Worm (Caenorhabditis elegans) whole organism, L2 larva: ENCODE measurements around the gene pals-33.

Experiments
- C34F6.9 ChIP-seq: fragments of 150-350 bp; optimal IDR thresholded peaks from 2 replicates; lab custom pipeline; 2014; ENCODE audit warnings: missing biosample characterization, missing genetic modification characterization
- F13H6.1 ChIP-seq: sonication (generic microtip); optimal IDR thresholded peaks from 2 replicates; lab custom pipeline; 2016; ENCODE audit warnings: missing genetic modification characterization, missing compliant biosample characterization
- Y55F3AM.14 ChIP-seq: fragments of 200-800 bp; sonication (Bioruptor generic); optimal IDR thresholded peaks from 2 replicates; lab custom pipeline; 2018; ENCODE audit warnings: mild to moderate bottlenecking, missing genetic modification characterization, missing compliant biosample characterization
- ZK546.5 ChIP-seq: sonication (generic microtip); optimal IDR thresholded peaks from 2 replicates; lab custom pipeline; 2017; ENCODE audit warnings: missing biosample characterization, missing genetic modification characterization
- alr-1 ChIP-seq: fragments of 150-350 bp; optimal IDR thresholded peaks from 2 replicates; lab custom pipeline; 2014; ENCODE audit warnings: missing biosample characterization, missing genetic modification characterization
- ama-1 ChIP-seq: fragments of 150-350 bp; optimal IDR thresholded peaks from 2 replicates; lab custom pipeline; 2018; ENCODE audit warnings: inconsistent platforms
- ceh-82 ChIP-seq: fragments of 150-350 bp; optimal IDR thresholded peaks from 2 replicates; lab custom pipeline; 2014; ENCODE audit warnings: missing biosample characterization, missing genetic modification characterization
- crh-2 ChIP-seq: sonication (generic microtip); optimal IDR thresholded peaks from 2 replicates; lab custom pipeline; 2017; ENCODE audit warnings: missing biosample characterization, missing genetic modification characterization
- dmd-4 ChIP-seq: sonication (generic microtip); optimal IDR thresholded peaks from 2 replicates; lab custom pipeline; 2017; ENCODE audit warnings: missing biosample characterization, missing genetic modification characterization
- egl-27 ChIP-seq: sonication (generic microtip); optimal IDR thresholded peaks from 3 replicates; lab custom pipeline; 2017; ENCODE audit warnings: missing biosample characterization, missing genetic modification reagents, missing genetic modification characterization
- elt-1 ChIP-seq: fragments of 150-350 bp; optimal IDR thresholded peaks from 2 replicates; lab custom pipeline; 2014; ENCODE audit warnings: missing biosample characterization, missing genetic modification characterization
- elt-3 ChIP-seq: sonication (generic microtip); optimal IDR thresholded peaks from 2 replicates; lab custom pipeline; 2017; ENCODE audit warnings: missing biosample characterization, missing genetic modification characterization
- fos-1 ChIP-seq: fragments of 150-350 bp; optimal IDR thresholded peaks from 2 replicates; lab custom pipeline; 2014; ENCODE audit warnings: missing biosample characterization, missing genetic modification characterization
- lin-11 ChIP-seq: fragments of 150-350 bp; sonication (generic microtip); optimal IDR thresholded peaks from 2 replicates; lab custom pipeline; 2014; ENCODE audit warnings: missing biosample characterization, missing genetic modification characterization, inconsistent platforms, mixed read lengths
- lin-13 ChIP-seq: fragments of 150-350 bp; optimal IDR thresholded peaks from 2 replicates; lab custom pipeline; 2014; ENCODE audit warnings: missing biosample characterization, missing genetic modification reagents, missing genetic modification characterization
- lin-39 ChIP-seq: fragments of 150-350 bp; optimal IDR thresholded peaks from 2 replicates; lab custom pipeline; 2014; ENCODE audit warnings: missing biosample characterization, missing genetic modification reagents, missing genetic modification characterization
- lsy-2 ChIP-seq, 2 experiments: fragments of 150-350 bp in 1 of 2; sonication (generic microtip) in 1 of 2; optimal IDR thresholded peaks; 2 replicates each; lab custom pipeline; 2014 to 2017; ENCODE audit warnings: missing biosample characterization in 2 of 2, missing genetic modification characterization in 2 of 2
- mab-5 ChIP-seq: fragments of 150-350 bp; optimal IDR thresholded peaks from 2 replicates; lab custom pipeline; 2014; ENCODE audit warnings: missing biosample characterization, missing genetic modification characterization
- mbf-1 ChIP-seq: sonication (generic microtip); optimal IDR thresholded peaks from 2 replicates; lab custom pipeline; 2017; ENCODE audit warnings: missing biosample characterization, missing genetic modification characterization
- mdl-1 ChIP-seq, 2 experiments: fragments of 150-350 bp in 1 of 2; sonication (generic microtip) in 1 of 2; optimal IDR thresholded peaks; 2 replicates each; lab custom pipeline; 2017; ENCODE audit warnings: missing biosample characterization in 2 of 2, missing genetic modification characterization in 2 of 2
- nhr-10 ChIP-seq: sonication (generic microtip); optimal IDR thresholded peaks from 2 replicates; lab custom pipeline; 2017; ENCODE audit warnings: missing biosample characterization, missing genetic modification characterization
- nhr-11 ChIP-seq: fragments of 150-350 bp; optimal IDR thresholded peaks from 2 replicates; lab custom pipeline; 2014; ENCODE audit warnings: missing biosample characterization, missing genetic modification characterization
- nhr-12 ChIP-seq: fragments of 150-350 bp; optimal IDR thresholded peaks from 2 replicates; lab custom pipeline; 2014; ENCODE audit warnings: missing biosample characterization, missing genetic modification characterization
- nhr-129 ChIP-seq: fragments of 150-350 bp; optimal IDR thresholded peaks from 2 replicates; lab custom pipeline; 2014; ENCODE audit warnings: missing biosample characterization, missing genetic modification characterization
- nhr-21 ChIP-seq: fragments of 150-350 bp; optimal IDR thresholded peaks from 2 replicates; lab custom pipeline; 2014; ENCODE audit warnings: missing biosample characterization, missing genetic modification characterization
- nhr-23 ChIP-seq: fragments of 150-350 bp; optimal IDR thresholded peaks from 2 replicates; lab custom pipeline; 2014; ENCODE audit warnings: missing biosample characterization, missing genetic modification reagents, missing genetic modification characterization
- nhr-237 ChIP-seq: fragments of 150-350 bp; optimal IDR thresholded peaks from 2 replicates; lab custom pipeline; 2014; ENCODE audit warnings: missing biosample characterization, missing genetic modification characterization
- nhr-25 ChIP-seq: fragments of 150-350 bp; sonication (generic microtip); optimal IDR thresholded peaks from 3 replicates; lab custom pipeline; 2014; ENCODE audit warnings: missing biosample characterization, missing genetic modification characterization
- nhr-6 ChIP-seq: fragments of 150-350 bp; optimal IDR thresholded peaks from 2 replicates; lab custom pipeline; 2014; ENCODE audit warnings: missing biosample characterization, missing genetic modification characterization
- nhr-77 ChIP-seq: fragments of 150-350 bp; optimal IDR thresholded peaks from 2 replicates; lab custom pipeline; 2014; ENCODE audit warnings: missing biosample characterization, missing genetic modification characterization
- sem-4 ChIP-seq: fragments of 150-350 bp; optimal IDR thresholded peaks from 2 replicates; lab custom pipeline; 2014; ENCODE audit warnings: missing biosample characterization, missing genetic modification reagents, missing genetic modification characterization
- skn-1 ChIP-seq: sonication (generic microtip); optimal IDR thresholded peaks from 2 replicates; lab custom pipeline; 2017; ENCODE audit warnings: missing biosample characterization, missing genetic modification characterization
- sma-3 ChIP-seq: sonication (generic microtip); optimal IDR thresholded peaks from 2 replicates; lab custom pipeline; 2016; ENCODE audit warnings: missing genetic modification reagents, missing genetic modification characterization, missing compliant biosample characterization
- sma-9 ChIP-seq, 2 experiments: fragments of 150-350 bp in 1 of 2; sonication (generic microtip) in 1 of 2; optimal IDR thresholded peaks; 2 replicates each; lab custom pipeline; 2014 to 2016; ENCODE audit warnings: missing genetic modification characterization in 2 of 2, mild to moderate bottlenecking in 1 of 2, missing biosample characterization in 1 of 2, missing compliant biosample characterization in 1 of 2, missing genetic modification reagents in 1 of 2, moderate library complexity in 1 of 2
- snpc-4 ChIP-seq: fragments of 150-350 bp; optimal IDR thresholded peaks from 2 replicates; lab custom pipeline; 2014; ENCODE audit warnings: missing biosample characterization, missing genetic modification characterization
- unc-39 ChIP-seq: fragments of 150-350 bp; optimal IDR thresholded peaks from 2 replicates; lab custom pipeline; 2014; ENCODE audit warnings: missing biosample characterization, missing genetic modification characterization
- unc-55 ChIP-seq: fragments of 150-350 bp; sonication (generic microtip); optimal IDR thresholded peaks from 3 replicates; lab custom pipeline; 2014; ENCODE audit warnings: missing biosample characterization, missing genetic modification reagents, missing genetic modification characterization
- unc-62 ChIP-seq: fragments of 150-350 bp; optimal IDR thresholded peaks from 2 replicates; lab custom pipeline; 2014; ENCODE audit warnings: missing biosample characterization, missing genetic modification reagents, missing genetic modification characterization
- zag-1 ChIP-seq: fragments of 150-350 bp; optimal IDR thresholded peaks from 2 replicates; lab custom pipeline; 2014; ENCODE audit warnings: missing biosample characterization, missing genetic modification characterization
- ztf-1 ChIP-seq: fragments of 200-800 bp; sonication (Bioruptor generic); conservative IDR thresholded peaks from 2 replicates; pipeline ENCODE4 v1.3.6; 2022; ENCODE audit warnings: missing genetic modification characterization, missing compliant biosample characterization
- ztf-11 ChIP-seq: sonication (generic microtip); optimal IDR thresholded peaks from 2 replicates; lab custom pipeline; 2017; ENCODE audit warnings: missing biosample characterization, missing genetic modification characterization

The pals-33 gene

ce11 chrV:3715488-3716019 lies 42.4 kb downstream of the pals-33 start, which contains the start of gene nrsn-1:
TSS of gene nrsn-1 (minus strand) at chrV:3715969.
- no peak for TF ChIP-seq ztf-1 (GFP tag; lab: Robert Waterston, UW)
- no peak for TF ChIP-seq ztf-11 (tag; lab: Kevin White, UChicago)
- TF ChIP-seq ceh-82 (tag; lab: Kevin White, UChicago): no peak
- no peak for TF ChIP-seq sma-3

DNA sequence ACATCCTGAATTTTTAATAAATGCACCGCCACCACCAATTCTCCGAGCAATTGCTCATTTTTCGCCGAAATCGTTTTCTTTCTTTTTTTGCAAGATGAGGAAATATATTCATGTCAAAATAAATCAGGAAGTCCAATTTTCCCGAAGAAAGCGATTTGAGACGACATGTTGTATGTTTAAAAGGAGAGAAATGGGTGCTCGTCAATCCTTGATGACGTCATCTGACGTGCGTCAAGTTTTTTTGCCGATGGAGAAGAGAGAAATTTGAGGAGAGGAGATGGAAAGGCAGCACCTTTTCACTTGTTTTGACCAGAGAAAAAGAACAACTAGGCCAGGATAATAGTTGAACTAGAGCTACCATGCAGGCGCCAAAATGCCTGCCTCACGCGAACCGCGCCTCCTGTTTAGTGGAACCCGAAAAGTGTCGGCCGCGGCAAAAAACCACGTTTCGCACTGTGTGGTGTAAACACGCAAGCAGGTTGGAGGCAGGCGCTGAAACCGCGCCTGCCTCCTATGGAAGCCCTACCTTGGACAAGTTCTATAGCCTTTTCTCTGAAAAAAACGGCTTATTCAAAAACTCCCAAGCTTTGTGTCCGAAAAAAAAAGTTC lies 43.2 kb downstream of the pals-33 start:
- peak; percentile 64 for TF ChIP-seq egl-27 (tag; lab: Kevin White, UChicago)
- no peak for TF ChIP-seq nhr-237 (tag; lab: Kevin White, UChicago)
- TF ChIP-seq F13H6.1 (tag; lab: Kevin White, UChicago): peak; percentile 64
- TF ChIP-seq mbf-1 (tag; lab: Kevin White, UChicago): no peak
- TF ChIP-seq mdl-1 (tag; optimal IDR thresholded peaks at IDR 0.05; lab: Kevin White, UChicago): peak in 1 of 2 experiments; percentile 54
- no peak for TF ChIP-seq unc-39 (tag; lab: Kevin White, UChicago)
- TF ChIP-seq ztf-1 (GFP tag; lab: Robert Waterston, UW): no peak
- TF ChIP-seq nhr-129 (tag; lab: Kevin White, UChicago): peak; percentile 59
- no peak for TF ChIP-seq dmd-4 (tag; lab: Kevin White, UChicago)
- TF ChIP-seq ceh-82 (tag; lab: Kevin White, UChicago): no peak
- TF ChIP-seq unc-55 (GFP tag; lab: Kevin White, UChicago): peak; percentile 61
- TF ChIP-seq nhr-6 (tag; lab: Kevin White, UChicago): peak; percentile 49
- peak; percentile 62 for TF ChIP-seq C34F6.9
- no peak for TF ChIP-seq nhr-10 (tag; lab: Kevin White, UChicago)
- peak; percentile 36 for TF ChIP-seq unc-62 (GFP tag; lab: Kevin White, UChicago)
- TF ChIP-seq lin-11 (tag; lab: Kevin White, UChicago): peak; percentile 0
- TF ChIP-seq mab-5 (tag; lab: Kevin White, UChicago): peak; percentile 75
- TF ChIP-seq ztf-11 (tag; lab: Kevin White, UChicago): no peak
- no peak for TF ChIP-seq sem-4 (tag; lab: Kevin White, UChicago)
- TF ChIP-seq nhr-77 (tag; lab: Kevin White, UChicago): no peak
- peak; percentile 80 for TF ChIP-seq crh-2 (tag; lab: Kevin White, UChicago)
- TF ChIP-seq sma-9 (GFP tag; optimal IDR thresholded peaks at IDR 0.05; lab: Kevin White, UChicago): peak; percentile 70
- TF ChIP-seq sma-9 (tag; optimal IDR thresholded peaks at IDR 0.05; lab: Kevin White, UChicago): no peak
- TF ChIP-seq ZK546.5 (tag; lab: Kevin White, UChicago): no peak
- TF ChIP-seq lin-13 (GFP tag; lab: Kevin White, UChicago): peak; percentile 25
- TF ChIP-seq lsy-2 (tag; optimal IDR thresholded peaks at IDR 0.05; lab: Kevin White, UChicago): peak in 1 of 2 experiments; percentile 65
- TF ChIP-seq nhr-25: no peak
- peak; percentile 54 for TF ChIP-seq zag-1 (tag; lab: Kevin White, UChicago)
- TF ChIP-seq Y55F3AM.14 (GFP tag; lab: Kevin White, UChicago): no peak

DNA sequence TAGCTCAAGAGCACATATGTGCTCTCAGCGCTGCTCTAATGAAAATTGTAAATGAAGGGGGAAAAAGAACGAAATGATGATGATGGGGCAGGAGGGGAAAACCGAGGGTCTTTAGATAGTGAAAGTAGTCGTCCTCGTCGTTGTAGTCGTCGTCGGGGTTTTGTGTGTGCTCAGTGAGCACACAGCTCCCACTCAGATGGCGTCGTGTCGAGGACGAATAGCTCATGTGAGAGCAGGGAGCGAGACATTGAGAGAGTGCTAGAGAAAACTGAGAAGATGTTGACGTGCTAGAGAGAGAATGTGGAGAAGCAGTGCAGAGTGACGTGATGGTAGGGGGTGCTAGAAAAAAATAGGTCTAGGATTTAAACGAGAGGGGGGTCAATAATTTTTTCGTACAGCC lies 44.6 kb downstream of the pals-33 start:
- TF ChIP-seq nhr-10 (tag; lab: Kevin White, UChicago) (no peak), lin-11 (tag; lab: Kevin White, UChicago) (peak; percentile 38), nhr-77 (tag; lab: Kevin White, UChicago) (no peak), nhr-25 (no peak), F13H6.1 (tag; lab: Kevin White, UChicago) (peak; percentile 43), nhr-23 (tag; lab: Kevin White, UChicago) (no peak), ztf-1 (GFP tag; lab: Robert Waterston, UW) (no peak), mab-5 (tag; lab: Kevin White, UChicago) (no peak), alr-1 (tag; lab: Kevin White, UChicago) (no peak), elt-3 (tag; lab: Kevin White, UChicago) (no peak), lsy-2 (tag; optimal IDR thresholded peaks at IDR 0.05; lab: Kevin White, UChicago) (peak in 1 of 2 experiments; percentile 72), sem-4 (tag; lab: Kevin White, UChicago) (peak; percentile 3), mdl-1 (tag; optimal IDR thresholded peaks at IDR 0.05; lab: Kevin White, UChicago) (peak; percentile 29 to 44), fos-1 (tag; lab: Kevin White, UChicago) (peak; percentile 2), crh-2 (tag; lab: Kevin White, UChicago) (peak; percentile 39), nhr-12 (no peak), nhr-6 (tag; lab: Kevin White, UChicago) (peak; percentile 44), Y55F3AM.14 (GFP tag; lab: Kevin White, UChicago) (no peak), egl-27 (tag; lab: Kevin White, UChicago) (peak; percentile 32), ama-1 (lab: Kevin White, UChicago) (peak; percentile 37), nhr-237 (tag; lab: Kevin White, UChicago) (no peak), C34F6.9 (peak; percentile 69), snpc-4 (no peak), zag-1 (tag; lab: Kevin White, UChicago) (peak; percentile 61), mbf-1 (tag; lab: Kevin White, UChicago) (no peak), sma-9 (GFP tag; optimal IDR thresholded peaks at IDR 0.05; lab: Kevin White, UChicago) (peak; percentile 30), sma-9 (tag; optimal IDR thresholded peaks at IDR 0.05; lab: Kevin White, UChicago) (no peak), nhr-129 (tag; lab: Kevin White, UChicago) (peak; percentile 69), unc-55 (GFP tag; lab: Kevin White, UChicago) (peak; percentile 58), lin-39 (tag; lab: Kevin White, UChicago) (no peak), nhr-21 (peak; percentile 10), skn-1 (no peak), nhr-11 (no peak), unc-39 (tag; lab: Kevin White, UChicago) (no peak), ztf-11 (tag; lab: Kevin White, UChicago) (no peak), unc-62 (GFP tag; lab: Kevin White, UChicago) (no peak), elt-1 (tag; lab: Kevin White, UChicago) (no peak), lin-13 (GFP tag; lab: Kevin White, UChicago) (peak; percentile 31), sma-3 (no peak)
